Fruit fly (Drosophila melanogaster) whole organism, embryonic: ENCODE measurements around the gene Pgd.

Source experiments
- Antp ChIP-seq: fragments of 200-800 bp; sonication (Bioruptor generic); optimal IDR thresholded peaks from 3 replicates; lab custom pipeline; 2016; ENCODE audit warnings: missing biosample characterization, missing genetic modification characterization
- B-H2 ChIP-seq: fragments of 200-800 bp; sonication (Bioruptor generic); optimal IDR thresholded peaks from 2 replicates; lab custom pipeline; 2018; ENCODE audit warnings: missing biosample characterization, mild to moderate bottlenecking, missing genetic modification characterization
- CG12744 ChIP-seq: fragments of 200-800 bp; sonication (Bioruptor generic); optimal IDR thresholded peaks from 2 replicates; lab custom pipeline; 2016; ENCODE audit warnings: missing biosample characterization, missing genetic modification characterization
- CG13296 ChIP-seq: fragments of 200-800 bp; sonication (Bioruptor generic); optimal IDR thresholded peaks from 3 replicates; lab custom pipeline; 2018; ENCODE audit warnings: missing biosample characterization, mild to moderate bottlenecking, missing genetic modification characterization
- CG14860 ChIP-seq: fragments of 200-800 bp; sonication (Bioruptor generic); IDR thresholded peaks from 3 replicates; pipeline ENCODE4 v1.3.6; 2022; ENCODE audit warnings: missing biosample characterization, missing genetic modification characterization; ENCODE audit not compliant: partially characterized antibody
- CG1529 ChIP-seq: fragments of 200-800 bp; sonication (Bioruptor generic); optimal IDR thresholded peaks from 3 replicates; lab custom pipeline; 2018; ENCODE audit warnings: missing biosample characterization, missing genetic modification characterization
- CG1603 ChIP-seq: fragments of 200-800 bp; sonication (Bioruptor generic); optimal IDR thresholded peaks from 2 replicates; lab custom pipeline; 2019; ENCODE audit warnings: missing biosample characterization, mild to moderate bottlenecking, missing genetic modification characterization, moderate library complexity
- CG16779 ChIP-seq: fragments of 200-800 bp; sonication (Bioruptor generic); IDR thresholded peaks from 2 replicates; pipeline ENCODE4 v1.3.6; 2022; ENCODE audit warnings: missing biosample characterization, missing genetic modification characterization
- CG17328 ChIP-seq: fragments of 200-800 bp; sonication (Bioruptor generic); IDR thresholded peaks from 2 replicates; pipeline ENCODE4 v1.3.6; 2022; ENCODE audit warnings: missing biosample characterization, missing genetic modification characterization
- CG17612 ChIP-seq: fragments of 200-800 bp; sonication (Bioruptor generic); IDR thresholded peaks from 2 replicates; pipeline ENCODE4 v1.3.6; 2022; ENCODE audit warnings: missing biosample characterization, missing genetic modification characterization
- CG1832 ChIP-seq: fragments of 200-800 bp; sonication (Bioruptor generic); optimal IDR thresholded peaks from 2 replicates; lab custom pipeline; 2017; ENCODE audit warnings: missing biosample characterization, mild to moderate bottlenecking, missing genetic modification characterization, inconsistent platforms
- CG18764 ChIP-seq: fragments of 200-800 bp; sonication (Bioruptor generic); optimal IDR thresholded peaks from 3 replicates; lab custom pipeline; 2016; ENCODE audit warnings: missing biosample characterization, missing genetic modification characterization
- CG2129 ChIP-seq: fragments of 200-800 bp; sonication (Bioruptor generic); IDR thresholded peaks from 2 replicates; pipeline ENCODE4 v1.3.6; 2022; ENCODE audit warnings: missing biosample characterization, missing genetic modification characterization; ENCODE audit not compliant: partially characterized antibody
- CG33557 ChIP-seq: fragments of 200-800 bp; sonication (Bioruptor generic); optimal IDR thresholded peaks from 2 replicates; lab custom pipeline; 2019; ENCODE audit warnings: missing biosample characterization, mild to moderate bottlenecking, missing genetic modification characterization, moderate library complexity
- CG34224 ChIP-seq: fragments of 200-800 bp; sonication (Bioruptor generic); IDR thresholded peaks from 3 replicates; pipeline ENCODE4 v1.3.6; 2022; ENCODE audit warnings: missing biosample characterization, missing genetic modification characterization; ENCODE audit not compliant: partially characterized antibody
- CG3838 ChIP-seq: fragments of 200-800 bp; sonication (Bioruptor generic); optimal IDR thresholded peaks from 3 replicates; lab custom pipeline; 2016; ENCODE audit warnings: missing biosample characterization, missing genetic modification characterization
- CG42726 ChIP-seq: fragments of 200-800 bp; sonication (Bioruptor generic); IDR thresholded peaks from 2 replicates; pipeline ENCODE4 v1.3.6; 2022; ENCODE audit warnings: missing biosample characterization, missing genetic modification characterization; ENCODE audit not compliant: partially characterized antibody
- CG4707 ChIP-seq: fragments of 200-800 bp; sonication (Bioruptor generic); optimal IDR thresholded peaks from 2 replicates; lab custom pipeline; 2018; ENCODE audit warnings: missing biosample characterization, mild to moderate bottlenecking, missing genetic modification characterization, moderate library complexity
- CG6654 ChIP-seq: fragments of 200-800 bp; sonication (Bioruptor generic); optimal IDR thresholded peaks from 2 replicates; lab custom pipeline; 2017; ENCODE audit warnings: missing biosample characterization, mild to moderate bottlenecking, missing genetic modification characterization
- CG8944 ChIP-seq: fragments of 200-800 bp; sonication (Bioruptor generic); optimal IDR thresholded peaks from 3 replicates; lab custom pipeline; 2016; ENCODE audit warnings: missing biosample characterization, missing genetic modification characterization
- CG9932 ChIP-seq: fragments of 200-800 bp; sonication (Bioruptor generic); IDR thresholded peaks from 2 replicates; pipeline ENCODE4 v1.3.6; 2022; ENCODE audit warnings: missing biosample characterization, missing genetic modification characterization
- Dp ChIP-seq: fragments of 200-800 bp; sonication (Bioruptor generic); optimal IDR thresholded peaks from 2 replicates; lab custom pipeline; 2018; ENCODE audit warnings: missing biosample characterization, mild to moderate bottlenecking, missing genetic modification characterization, moderate library complexity
- Eip74EF ChIP-seq, 2 experiments: fragments of 200-800 bp in 1 of 2; fragments of >200 bp in 1 of 2; sonication (Bioruptor generic) in 1 of 2; optimal IDR thresholded peaks; 2 replicates each; lab custom pipeline; 2017 to 2019; ENCODE audit warnings: missing biosample characterization in 2 of 2, missing genetic modification characterization in 2 of 2, mild to moderate bottlenecking in 1 of 2, moderate library complexity in 1 of 2
- GATAe ChIP-seq: fragments of 200-800 bp; sonication (Bioruptor generic); conservative IDR thresholded peaks from 2 replicates; pipeline ENCODE4 v1.3.6; 2022; ENCODE audit warnings: missing biosample characterization, missing genetic modification characterization
- Hmr ChIP-seq: fragments of 200-800 bp; sonication (Bioruptor generic); optimal IDR thresholded peaks from 3 replicates; lab custom pipeline; 2017; ENCODE audit warnings: mild to moderate bottlenecking, missing biosample characterization, missing genetic modification reagents, missing genetic modification characterization
- Hr78 ChIP-seq, 2 experiments: fragments of 200-800 bp in 1 of 2; fragments of >200 bp in 1 of 2; sonication (Bioruptor generic) in 1 of 2; optimal IDR thresholded peaks; 2 replicates each; lab custom pipeline; 2017 to 2019; ENCODE audit warnings: missing biosample characterization in 2 of 2, missing genetic modification characterization in 2 of 2, mild to moderate bottlenecking in 1 of 2, moderate library complexity in 1 of 2
- Nf-YB ChIP-seq: fragments of 200-800 bp; sonication (Bioruptor generic); optimal IDR thresholded peaks from 3 replicates; lab custom pipeline; 2019; ENCODE audit warnings: missing biosample characterization, mild to moderate bottlenecking, missing genetic modification characterization, moderate library complexity
- Rfx ChIP-seq: fragments of 200-800 bp; sonication (Bioruptor generic); IDR thresholded peaks from 2 replicates; pipeline ENCODE4 v1.3.6; 2022; ENCODE audit warnings: missing biosample characterization, missing genetic modification characterization
- bcd ChIP-seq: fragments of 200-800 bp; sonication (Bioruptor generic); optimal IDR thresholded peaks from 2 replicates; lab custom pipeline; 2017; ENCODE audit warnings: missing biosample characterization, mild to moderate bottlenecking, missing genetic modification characterization
- bsh ChIP-seq, 2 experiments: fragments of 200-800 bp; sonication (Bioruptor generic); optimal IDR thresholded peaks; 2 replicates each; lab custom pipeline; 2017 to 2018; ENCODE audit warnings: mild to moderate bottlenecking in 2 of 2, missing biosample characterization in 2 of 2, missing genetic modification characterization in 2 of 2, moderate library complexity in 1 of 2
- esg ChIP-seq: fragments of 200-800 bp; sonication (Bioruptor generic); conservative IDR thresholded peaks from 2 replicates; pipeline ENCODE4 v1.3.6; 2022; ENCODE audit warnings: missing biosample characterization, missing genetic modification characterization
- eve ChIP-seq, 2 experiments: fragments of >200 bp; optimal IDR thresholded peaks; 2 replicates each; lab custom pipeline; 2017; ENCODE audit warnings: missing biosample characterization in 2 of 2, missing genetic modification characterization in 2 of 2
- ewg ChIP-seq: fragments of 200-800 bp; sonication (Bioruptor generic); optimal IDR thresholded peaks from 3 replicates; lab custom pipeline; 2017; ENCODE audit warnings: mild to moderate bottlenecking, missing biosample characterization, missing genetic modification reagents, missing genetic modification characterization
- gcm2 ChIP-seq: fragments of 200-800 bp; sonication (Bioruptor generic); optimal IDR thresholded peaks from 2 replicates; lab custom pipeline; 2016; ENCODE audit warnings: missing biosample characterization, missing genetic modification characterization
- gem ChIP-seq: fragments of 200-800 bp; sonication (Bioruptor generic); optimal IDR thresholded peaks from 2 replicates; lab custom pipeline; 2019; ENCODE audit warnings: missing biosample characterization, mild to moderate bottlenecking, missing genetic modification characterization, moderate library complexity
- hb ChIP-seq: fragments of 200-800 bp; sonication (Bioruptor generic); IDR thresholded peaks from 3 replicates; pipeline ENCODE4 v1.3.6; 2022; ENCODE audit warnings: missing biosample characterization, missing genetic modification characterization; ENCODE audit not compliant: partially characterized antibody
- jumu ChIP-seq: fragments of 200-800 bp; sonication (Bioruptor generic); optimal IDR thresholded peaks from 3 replicates; lab custom pipeline; 2016; ENCODE audit warnings: missing biosample characterization, missing genetic modification characterization
- lov ChIP-seq, 2 experiments: fragments of 200-800 bp in 1 of 2; fragments of >200 bp in 1 of 2; sonication (Bioruptor generic) in 1 of 2; IDR thresholded peaks in 1 of 2; optimal IDR thresholded peaks in 1 of 2; 2 replicates in 1 of 2; 3 replicates in 1 of 2; pipeline versions ENCODE4 v1.3.6 to Lab custom; 2017 to 2022; ENCODE audit warnings: missing biosample characterization in 1 of 2, missing genetic modification characterization in 1 of 2
- mld ChIP-seq: fragments of 200-800 bp; sonication (Bioruptor generic); IDR thresholded peaks from 3 replicates; pipeline ENCODE4 v1.3.6; 2022; ENCODE audit warnings: missing biosample characterization, missing genetic modification characterization; ENCODE audit not compliant: partially characterized antibody
- nau ChIP-seq: fragments of 200-800 bp; sonication (Bioruptor generic); optimal IDR thresholded peaks from 3 replicates; lab custom pipeline; 2017; ENCODE audit warnings: missing biosample characterization, mild to moderate bottlenecking, missing genetic modification characterization, missing genetic modification reagents
- nerfin-2 ChIP-seq: fragments of 200-800 bp; sonication (Bioruptor generic); IDR thresholded peaks from 2 replicates; pipeline ENCODE4 v1.3.6; 2022; ENCODE audit warnings: missing biosample characterization, missing genetic modification characterization; ENCODE audit not compliant: partially characterized antibody
- org-1 ChIP-seq: fragments of 200-800 bp; sonication (Bioruptor generic); optimal IDR thresholded peaks from 2 replicates; lab custom pipeline; 2017; ENCODE audit warnings: missing biosample characterization, missing genetic modification characterization
- p53 ChIP-seq: fragments of 200-800 bp; sonication (Bioruptor generic); optimal IDR thresholded peaks from 2 replicates; lab custom pipeline; 2016; ENCODE audit warnings: missing biosample characterization, missing genetic modification characterization
- salm ChIP-seq: fragments of 200-800 bp; sonication (Bioruptor generic); optimal IDR thresholded peaks from 2 replicates; lab custom pipeline; 2018; ENCODE audit warnings: missing biosample characterization, mild to moderate bottlenecking, missing genetic modification characterization
- schlank ChIP-seq: fragments of 200-800 bp; sonication (Bioruptor generic); optimal IDR thresholded peaks from 2 replicates; lab custom pipeline; 2018; ENCODE audit warnings: missing biosample characterization, mild to moderate bottlenecking, missing genetic modification characterization
- tin ChIP-seq: fragments of 200-800 bp; sonication (Bioruptor generic); optimal IDR thresholded peaks from 3 replicates; lab custom pipeline; 2016; ENCODE audit warnings: missing biosample characterization, missing genetic modification characterization
- zf30C ChIP-seq: fragments of 200-800 bp; sonication (Bioruptor generic); optimal IDR thresholded peaks from 3 replicates; lab custom pipeline; 2018; ENCODE audit warnings: missing biosample characterization, mild to moderate bottlenecking, missing genetic modification characterization

Gene Pgd

DNA sequence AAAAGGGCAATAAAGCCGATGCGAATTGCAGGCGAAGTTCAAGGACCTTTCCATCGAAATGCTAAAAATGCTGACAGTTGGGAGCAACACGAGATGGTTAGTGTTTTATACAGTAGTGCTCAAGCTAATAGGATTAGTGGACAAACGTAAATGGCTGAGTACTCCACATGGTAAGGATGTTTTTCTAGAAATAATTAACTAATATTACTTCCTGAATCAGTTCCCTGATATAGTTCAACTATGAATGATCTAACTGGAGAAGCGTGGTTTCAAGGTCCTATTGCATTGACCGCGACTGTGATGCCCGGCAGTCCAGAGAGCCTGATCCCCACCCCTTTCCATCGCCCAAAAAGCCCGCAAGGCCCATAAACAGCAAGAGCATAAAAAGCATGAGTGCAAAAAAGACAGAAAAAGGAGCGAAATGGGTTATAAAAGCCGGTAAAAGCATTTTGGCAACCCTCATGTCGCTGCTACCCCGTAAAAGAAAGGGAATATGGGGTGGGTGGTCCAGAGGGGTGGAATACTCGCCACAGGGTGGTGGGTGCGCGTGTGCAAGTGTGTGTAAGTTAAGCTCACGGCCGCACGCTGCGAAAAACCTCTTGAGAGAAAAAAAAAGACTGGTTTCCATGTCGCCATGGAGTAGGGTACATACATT, 10.6 kb upstream of the Pgd start (continued):
- no peak for TF ChIP-seq mld (GFP tag; lab: Robert Waterston, UW)
- TF ChIP-seq jumu (GFP tag; lab: Kevin White, UChicago) = peak; percentile 63
- TF ChIP-seq Eip74EF (GFP tag; optimal IDR thresholded peaks at IDR 0.05; lab: Kevin White, UChicago) = no peak
- TF ChIP-seq Hmr (GFP tag; lab: Kevin White, UChicago) = peak; percentile 57
- TF ChIP-seq CG1529 (GFP tag; lab: Kevin White, UChicago) = peak; percentile 66
- no peak for TF ChIP-seq eve (GFP tag; optimal IDR thresholded peaks at IDR 0.05; lab: Kevin White, UChicago)
- no peak for TF ChIP-seq lov (optimal IDR thresholded peaks at IDR 0.05; lab: Kevin White, UChicago)
- TF ChIP-seq lov (GFP tag; IDR thresholded peaks at IDR 0.05; lab: Robert Waterston, UW) = no peak
- no peak for TF ChIP-seq CG16779 (GFP tag; lab: Robert Waterston, UW)
- TF ChIP-seq ewg (GFP tag; lab: Kevin White, UChicago) = peak; percentile 24
- TF ChIP-seq hb (GFP tag; lab: Robert Waterston, UW) = no peak
- peak; percentile 75 for TF ChIP-seq tin
- TF ChIP-seq schlank (tag; lab: Kevin White, UChicago) = no peak
- peak; percentile 81 for TF ChIP-seq gem (tag; lab: Kevin White, UChicago)
- peak; percentile 34 for TF ChIP-seq CG13296 (GFP tag; lab: Kevin White, UChicago)
- TF ChIP-seq org-1 (GFP tag; lab: Kevin White, UChicago) = peak; percentile 51
- TF ChIP-seq CG14860 (GFP tag; lab: Robert Waterston, UW) = no peak
- no peak for TF ChIP-seq CG2129 (GFP tag; lab: Robert Waterston, UW)
- TF ChIP-seq CG12744 (GFP tag; lab: Kevin White, UChicago) = peak; percentile 36
- TF ChIP-seq CG18764 (GFP tag; lab: Kevin White, UChicago) = peak; percentile 28
- peak; percentile 48 for TF ChIP-seq CG4707 (GFP tag; lab: Kevin White, UChicago)
- no peak for TF ChIP-seq p53 (GFP tag; lab: Kevin White, UChicago)
- no peak for TF ChIP-seq B-H2 (GFP tag; lab: Kevin White, UChicago)
- TF ChIP-seq CG1832 (GFP tag; lab: Kevin White, UChicago) = no peak
- TF ChIP-seq GATAe = no peak
- TF ChIP-seq CG33557 (GFP tag; lab: Kevin White, UChicago) = peak; percentile 1
- TF ChIP-seq bcd (GFP tag; lab: Kevin White, UChicago) = peak; percentile 55
- 0 out of 2 replicates have a peak, but pooled peaks have one; percentile 15 for TF ChIP-seq CG9932 (GFP tag; lab: Robert Waterston, UW)
- TF ChIP-seq esg (GFP tag; lab: Robert Waterston, UW) = peak; percentile 18; the same call in 1 of the 2 replicates
- TF ChIP-seq Hr78 (GFP tag; optimal IDR thresholded peaks at IDR 0.05; lab: Kevin White, UChicago) = no peak
- TF ChIP-seq Dp = no peak
- peak; percentile 58 for TF ChIP-seq CG6654
- no peak for TF ChIP-seq CG3838
- no peak for TF ChIP-seq CG17612
- TF ChIP-seq zf30C (GFP tag; lab: Kevin White, UChicago) = no peak
- peak; percentile 50 for TF ChIP-seq Antp (GFP tag; lab: Kevin White, UChicago)
- peak; percentile 45 for TF ChIP-seq Nf-YB
- TF ChIP-seq CG34224 (GFP tag; lab: Robert Waterston, UW) = no peak
- peak; percentile 39 for TF ChIP-seq Rfx (GFP tag; lab: Robert Waterston, UW)
- TF ChIP-seq CG42726 (GFP tag; lab: Robert Waterston, UW) = no peak
- peak; percentile 86 for TF ChIP-seq CG1603
- TF ChIP-seq gcm2 (GFP tag; lab: Kevin White, UChicago) = no peak
- TF ChIP-seq salm (tag; lab: Kevin White, UChicago) = peak; percentile 59
- TF ChIP-seq CG8944 (GFP tag; lab: Kevin White, UChicago) = peak; percentile 55
- no peak for TF ChIP-seq nerfin-2 (GFP tag; lab: Robert Waterston, UW)
- TF ChIP-seq CG17328 (GFP tag; lab: Robert Waterston, UW) = peak; percentile 74
- TF ChIP-seq nau (GFP tag; lab: Kevin White, UChicago) = no peak
- TF ChIP-seq bsh (GFP tag; optimal IDR thresholded peaks at IDR 0.05; lab: Kevin White, UChicago) = peak; percentile 53 to 85
